Worm (Caenorhabditis elegans): Measurements from ENCODE around the gene Y82E9BL.1.
"Not testable (repeated sequence)": the region's sequence is repeated elsewhere in the genome, so short reads cannot be mapped to it uniquely, and the experiment has no call there.

- TF ChIP-seq tab-1 (GFP tag; IDR thresholded peaks at IDR 0.05); ztf-29 (GFP tag; IDR thresholded peaks at IDR 0.05); cog-1 (tag; optimal IDR thresholded peaks at IDR 0.05): not testable (repeated sequence)
These were observed 20.3 kb upstream of the Y82E9BL.1 start, which contains the start of gene Y82E9BR.10 for ce11 chrIII:1375491-1375890.

Measured in whole organism, midembryonic.